Fruit fly (Drosophila melanogaster): Measurements from ENCODE around the gene IFT54.

DNA sequence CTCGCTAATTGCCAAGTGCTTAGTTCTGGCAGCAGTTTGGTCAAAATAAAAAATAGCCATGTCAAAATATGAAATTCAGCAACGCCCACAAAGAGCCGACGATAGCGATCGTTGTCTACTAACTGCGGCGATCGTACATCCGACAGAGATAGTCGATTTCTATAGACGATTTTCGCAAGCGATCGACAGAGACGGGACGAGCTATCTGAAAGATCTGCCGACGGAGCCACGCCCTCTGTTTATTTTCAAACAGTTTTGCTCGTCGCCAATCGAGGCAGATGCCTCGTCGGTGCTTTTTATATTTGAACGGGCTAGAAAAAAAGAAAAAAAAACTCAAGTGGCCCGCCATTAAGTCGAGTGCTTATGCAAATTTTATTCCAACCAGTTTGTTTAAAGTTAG lies 33.3 kb downstream of the IFT54 start:
- TF ChIP-seq CG8478 (optimal IDR thresholded peaks at IDR 0.05) (no peak), CTCF (optimal IDR thresholded peaks at IDR 0.05) (no peak)

Measured in S2 (cell line).